Worm (Caenorhabditis elegans) whole organism, L1 larva: ENCODE measurements around the gene Y55B1AR.4.
A peak's percentile ranks its signal among the peaks of the same experiment; 100 is the strongest.

Experiments
- C16A3.4 ChIP-seq: fragments of 150-350 bp; optimal IDR thresholded peaks from 2 replicates; lab custom pipeline; 2014; ENCODE audit warnings: missing biosample characterization, missing genetic modification characterization
- C34B4.2 ChIP-seq: sonication (generic microtip); optimal IDR thresholded peaks from 2 replicates; lab custom pipeline; 2017; ENCODE audit warnings: mild to moderate bottlenecking, missing genetic modification characterization, missing compliant biosample characterization
- Y116A8C.19 ChIP-seq: sonication (generic microtip); optimal IDR thresholded peaks from 2 replicates; lab custom pipeline; 2016; ENCODE audit warnings: missing compliant biosample characterization, missing genetic modification characterization, borderline replicate concordance
- alr-1 ChIP-seq: fragments of 200-800 bp; sonication (Bioruptor generic); optimal IDR thresholded peaks from 2 replicates; lab custom pipeline; 2018; ENCODE audit warnings: borderline replicate concordance, mild to moderate bottlenecking, missing genetic modification characterization, missing compliant biosample characterization
- ama-1 ChIP-seq: fragments of 150-350 bp; optimal IDR thresholded peaks from 2 replicates; lab custom pipeline; 2014
- ceh-88 ChIP-seq: fragments of 200-800 bp; sonication (Bioruptor generic); IDR thresholded peaks from 2 replicates; pipeline ENCODE4 v1.3.6; 2022; ENCODE audit warnings: missing genetic modification characterization, missing compliant biosample characterization
- dpl-1 ChIP-seq, 3 experiments: fragments of 150-350 bp in 2 of 3; sonication (generic microtip) in 1 of 3; optimal IDR thresholded peaks; 2 replicates each; lab custom pipeline; 2014 to 2017; ENCODE audit warnings: missing biosample characterization in 3 of 3, missing genetic modification characterization in 3 of 3, missing genetic modification reagents in 3 of 3
- efl-1 ChIP-seq, 4 experiments: fragments of 150-350 bp; optimal IDR thresholded peaks in 3 of 4; peaks in 1 of 4; 1 replicate in 1 of 4; 2 replicates in 3 of 4; lab custom pipeline; 2014; ENCODE audit warnings: missing biosample characterization in 2 of 4, missing genetic modification characterization in 2 of 4, missing genetic modification reagents in 2 of 4
- egl-13 ChIP-seq: sonication (generic microtip); optimal IDR thresholded peaks from 2 replicates; lab custom pipeline; 2016; ENCODE audit warnings: missing genotype, missing genetic modification reagents, missing genetic modification characterization, missing compliant biosample characterization
- egl-27 ChIP-seq, 2 experiments: fragments of 150-350 bp in 1 of 2; sonication (generic microtip); optimal IDR thresholded peaks; 3 replicates each; lab custom pipeline; 2017 to 2018; ENCODE audit warnings: missing biosample characterization in 2 of 2, missing genetic modification characterization in 2 of 2, missing genetic modification reagents in 2 of 2
- elt-3 ChIP-seq, 6 experiments: fragments of 150-350 bp in 1 of 6; sonication (generic microtip); optimal IDR thresholded peaks; 2 replicates each; lab custom pipeline; 2017 to 2018; ENCODE audit warnings: missing biosample characterization in 6 of 6, missing genetic modification characterization in 6 of 6, inconsistent platforms in 1 of 6
- ets-5 ChIP-seq: fragments of 200-800 bp; sonication (Bioruptor generic); IDR thresholded peaks from 2 replicates; pipeline ENCODE4 v1.3.6; 2022; ENCODE audit warnings: missing genetic modification characterization, missing compliant biosample characterization
- fos-1 ChIP-seq: fragments of 150-350 bp; optimal IDR thresholded peaks from 2 replicates; lab custom pipeline; 2014; ENCODE audit warnings: missing biosample characterization, missing genetic modification characterization
- hlh-17 ChIP-seq: fragments of 200-800 bp; sonication (Bioruptor generic); optimal IDR thresholded peaks from 2 replicates; lab custom pipeline; 2018; ENCODE audit warnings: missing genetic modification characterization, mild to moderate bottlenecking, missing compliant biosample characterization, moderate library complexity, borderline replicate concordance
- hlh-4 ChIP-seq: sonication (generic microtip); optimal IDR thresholded peaks from 2 replicates; lab custom pipeline; 2016; ENCODE audit warnings: mild to moderate bottlenecking, missing genetic modification characterization, missing compliant biosample characterization
- hpl-2 ChIP-seq: fragments of 150-350 bp; optimal IDR thresholded peaks from 2 replicates; lab custom pipeline; 2014; ENCODE audit warnings: missing biosample characterization, missing genetic modification reagents, missing genetic modification characterization
- jun-1 ChIP-seq: fragments of 150-350 bp; optimal IDR thresholded peaks from 2 replicates; lab custom pipeline; 2014; ENCODE audit warnings: missing biosample characterization, missing genetic modification reagents, missing genetic modification characterization
- lin-14 ChIP-seq: fragments of 200-800 bp; sonication (Bioruptor generic); optimal IDR thresholded peaks from 2 replicates; lab custom pipeline; 2018; ENCODE audit warnings: mild to moderate bottlenecking, missing genetic modification characterization, moderate library complexity, missing compliant biosample characterization
- lin-15B ChIP-seq: fragments of 150-350 bp; sonication (generic microtip); optimal IDR thresholded peaks from 3 replicates; lab custom pipeline; 2014; ENCODE audit warnings: missing biosample characterization, missing genetic modification characterization
- lsy-2 ChIP-seq, 2 experiments: fragments of 150-350 bp; optimal IDR thresholded peaks; 2 replicates each; lab custom pipeline; 2014; ENCODE audit warnings: missing biosample characterization in 2 of 2, missing genetic modification characterization in 2 of 2
- mdl-1 ChIP-seq, 2 experiments: fragments of 150-350 bp; optimal IDR thresholded peaks; 2 replicates each; lab custom pipeline; 2014 to 2017; ENCODE audit warnings: missing biosample characterization in 2 of 2, missing genetic modification characterization in 2 of 2, inconsistent platforms in 1 of 2
- mep-1 ChIP-seq: fragments of 150-350 bp; optimal IDR thresholded peaks from 2 replicates; lab custom pipeline; 2014; ENCODE audit warnings: missing biosample characterization, missing genetic modification characterization
- nhr-237 ChIP-seq: fragments of 150-350 bp; optimal IDR thresholded peaks from 2 replicates; lab custom pipeline; 2014; ENCODE audit warnings: missing biosample characterization, missing genetic modification characterization
- nhr-28 ChIP-seq: fragments of 150-350 bp; optimal IDR thresholded peaks from 2 replicates; lab custom pipeline; 2014; ENCODE audit warnings: missing biosample characterization, missing genetic modification characterization
- nhr-47 ChIP-seq: sonication (generic microtip); optimal IDR thresholded peaks from 2 replicates; lab custom pipeline; 2016; ENCODE audit warnings: mild to moderate bottlenecking, missing genetic modification characterization, moderate library complexity, missing compliant biosample characterization
- nhr-77 ChIP-seq: fragments of 150-350 bp; optimal IDR thresholded peaks from 2 replicates; lab custom pipeline; 2014; ENCODE audit warnings: missing biosample characterization, missing genetic modification characterization
- nhr-85 ChIP-seq: sonication (generic microtip); peaks from one replicate; lab custom pipeline; 2016; ENCODE audit warnings: missing genetic modification characterization, inconsistent platforms, missing compliant biosample characterization
- pax-3 ChIP-seq: fragments of 200-800 bp; sonication (Bioruptor generic); optimal IDR thresholded peaks from 2 replicates; lab custom pipeline; 2018; ENCODE audit warnings: mild to moderate bottlenecking, missing genetic modification characterization, moderate library complexity, missing compliant biosample characterization
- pqm-1 ChIP-seq: sonication (generic microtip); optimal IDR thresholded peaks from 3 replicates; lab custom pipeline; 2017; ENCODE audit warnings: missing biosample characterization, missing genetic modification characterization
- snpc-4 ChIP-seq: fragments of 150-350 bp; optimal IDR thresholded peaks from 2 replicates; lab custom pipeline; 2014; ENCODE audit warnings: missing biosample characterization, missing genetic modification characterization
- snu-23 ChIP-seq: sonication (generic microtip); optimal IDR thresholded peaks from 2 replicates; lab custom pipeline; 2016; ENCODE audit warnings: missing genetic modification characterization, missing compliant biosample characterization
- sup-37 ChIP-seq: fragments of 200-800 bp; sonication (Bioruptor generic); optimal IDR thresholded peaks from 2 replicates; lab custom pipeline; 2018; ENCODE audit warnings: mild to moderate bottlenecking, missing genetic modification characterization, missing compliant biosample characterization
- swsn-7 ChIP-seq: sonication (generic microtip); optimal IDR thresholded peaks from 2 replicates; lab custom pipeline; 2016; ENCODE audit warnings: missing genetic modification characterization, missing compliant biosample characterization
- tbx-2 ChIP-seq: sonication (generic microtip); optimal IDR thresholded peaks from 2 replicates; lab custom pipeline; 2016; ENCODE audit warnings: missing genetic modification characterization, missing compliant biosample characterization
- unc-86 ChIP-seq: sonication (generic microtip); optimal IDR thresholded peaks from 2 replicates; lab custom pipeline; 2016; ENCODE audit warnings: missing genetic modification characterization, missing compliant biosample characterization
- zip-4 ChIP-seq: fragments of 200-800 bp; sonication (Bioruptor generic); optimal IDR thresholded peaks from 2 replicates; lab custom pipeline; 2018; ENCODE audit warnings: mild to moderate bottlenecking, missing genetic modification characterization, moderate library complexity, missing compliant biosample characterization

Gene Y55B1AR.4

ce11 chrIII:598168-598567, 7.1 kb downstream of the Y55B1AR.4 start (continued):
- TF ChIP-seq dpl-1 (GFP tag; optimal IDR thresholded peaks at IDR 0.05; lab: Kevin White, UChicago) (peak; percentile 31 to 55 (median 33)), efl-1 (optimal IDR thresholded peaks at IDR 0.05; lab: Kevin White, UChicago) (peak; percentile 58 to 68), efl-1 (GFP tag; optimal IDR thresholded peaks at IDR 0.05 in 1 of 2; lab: Kevin White, UChicago) (peak in 1 of 2 experiments; percentile 15), nhr-28 (tag; lab: Kevin White, UChicago) (no peak), fos-1 (tag; lab: Kevin White, UChicago) (peak; percentile 25), Y116A8C.19 (tag; lab: Kevin White, UChicago) (no peak), swsn-7 (tag; lab: Kevin White, UChicago) (peak; percentile 64), nhr-47 (tag; lab: Kevin White, UChicago) (peak; percentile 70), mep-1 (tag; lab: Kevin White, UChicago) (peak; percentile 76), egl-13 (tag; lab: Kevin White, UChicago) (no peak), lin-14 (GFP tag; lab: Kevin White, UChicago) (peak; percentile 93), ets-5 (GFP tag; lab: Robert Waterston, UW) (no peak)

- TF ChIP-seq efl-1 (optimal IDR thresholded peaks at IDR 0.05; lab: Kevin White, UChicago) (no peak), efl-1 (GFP tag; optimal IDR thresholded peaks at IDR 0.05 in 1 of 2; lab: Kevin White, UChicago) (no peak), mdl-1 (tag; optimal IDR thresholded peaks at IDR 0.05; lab: Kevin White, UChicago) (no peak), tbx-2 (tag; lab: Kevin White, UChicago) (no peak), hlh-4 (no peak), swsn-7 (tag; lab: Kevin White, UChicago) (no peak), zip-4 (GFP tag; lab: Kevin White, UChicago) (no peak), elt-3 (tag; optimal IDR thresholded peaks at IDR 0.05; lab: Kevin White, UChicago) (no peak), jun-1 (tag; lab: Kevin White, UChicago) (no peak), C16A3.4 (tag; lab: Kevin White, UChicago) (no peak), lin-14 (GFP tag; lab: Kevin White, UChicago) (no peak), C34B4.2 (tag; lab: Kevin White, UChicago) (no peak), lsy-2 (tag; optimal IDR thresholded peaks at IDR 0.05; lab: Kevin White, UChicago) (no peak), nhr-77 (tag; lab: Kevin White, UChicago) (no peak), hpl-2 (GFP tag; lab: Kevin White, UChicago) (no peak), snpc-4 (tag; lab: Kevin White, UChicago) (no peak), egl-27 (tag; optimal IDR thresholded peaks at IDR 0.05; lab: Kevin White, UChicago) (no peak)
- TF ChIP-seq, all 84 proteins: peak for 0
These were observed 9.9 kb downstream of the Y55B1AR.4 start for ce11 chrIII:595449-595848.

- no peak for TF ChIP-seq alr-1 (tag; lab: Kevin White, UChicago)
- TF ChIP-seq ets-5 (GFP tag; lab: Robert Waterston, UW) = no peak
- no peak for TF ChIP-seq ceh-88 (GFP tag; lab: Robert Waterston, UW)
- TF ChIP-seq efl-1 (optimal IDR thresholded peaks at IDR 0.05; lab: Kevin White, UChicago) = no peak
- no peak for TF ChIP-seq efl-1 (GFP tag; optimal IDR thresholded peaks at IDR 0.05 in 1 of 2; lab: Kevin White, UChicago)
- TF ChIP-seq C16A3.4 (tag; lab: Kevin White, UChicago) = no peak
- TF ChIP-seq pax-3 (tag; lab: Kevin White, UChicago) = no peak
- TF ChIP-seq nhr-85 (tag; lab: Kevin White, UChicago) = no peak
- no peak for TF ChIP-seq sup-37 (GFP tag; lab: Kevin White, UChicago)
- no peak for TF ChIP-seq snpc-4 (tag; lab: Kevin White, UChicago)
- no peak for TF ChIP-seq nhr-77 (tag; lab: Kevin White, UChicago)
- TF ChIP-seq pqm-1 (tag; lab: Kevin White, UChicago) = no peak
- no peak for TF ChIP-seq snu-23 (GFP tag; lab: Kevin White, UChicago)
- no peak for TF ChIP-seq mep-1 (tag; lab: Kevin White, UChicago)
- TF ChIP-seq nhr-237 (tag; lab: Kevin White, UChicago) = no peak
- no peak for TF ChIP-seq ama-1
- TF ChIP-seq unc-86 (tag; lab: Kevin White, UChicago) = no peak
- TF ChIP-seq hlh-17 = no peak
- no peak for TF ChIP-seq lin-15B (tag; lab: Kevin White, UChicago)
These were observed 18.3 kb downstream of the Y55B1AR.4 start, which contains the start of gene helq-1 for ce11 chrIII:587009-587408. TSS of gene helq-1 (minus strand) at chrIII:587109.
